Worm (Caenorhabditis elegans) whole organism, young adult: ENCODE measurements around the gene Y46G5A.15.

Experiments
- D2030.7 ChIP-seq: fragments of 200-800 bp; sonication (Bioruptor generic); IDR thresholded peaks from 2 replicates; pipeline ENCODE4 v1.3.6; 2022; ENCODE audit warnings: missing genetic modification reagents, missing genetic modification characterization, missing compliant biosample characterization
- ceh-91 ChIP-seq: fragments of 200-800 bp; sonication (Bioruptor generic); IDR thresholded peaks from 2 replicates; pipeline ENCODE4 v1.3.6; 2022; ENCODE audit warnings: missing genetic modification reagents, missing genetic modification characterization, missing compliant biosample characterization
- lin-35 ChIP-seq, 3 experiments: fragments of 150-350 bp in 2 of 3; sonication (generic microtip) in 1 of 3; optimal IDR thresholded peaks; 2 replicates each; lab custom pipeline; 2014 to 2018; ENCODE audit warnings: missing biosample characterization in 3 of 3, missing genetic modification characterization in 3 of 3, missing genetic modification reagents in 3 of 3
- tlf-1 ChIP-seq: fragments of 200-800 bp; sonication (Bioruptor generic); optimal IDR thresholded peaks from 2 replicates; lab custom pipeline; 2018; ENCODE audit warnings: mild to moderate bottlenecking, missing genetic modification characterization, missing compliant biosample characterization
- ztf-18 ChIP-seq: sonication (generic microtip); optimal IDR thresholded peaks from 2 replicates; lab custom pipeline; 2016; ENCODE audit warnings: missing genotype, mild to moderate bottlenecking, missing genetic modification characterization, missing compliant biosample characterization
- ztf-28 ChIP-seq: fragments of 200-800 bp; sonication (Bioruptor generic); IDR thresholded peaks from 2 replicates; pipeline ENCODE4 v1.3.6; 2022; ENCODE audit warnings: missing genetic modification reagents, missing genetic modification characterization, missing compliant biosample characterization

DNA sequence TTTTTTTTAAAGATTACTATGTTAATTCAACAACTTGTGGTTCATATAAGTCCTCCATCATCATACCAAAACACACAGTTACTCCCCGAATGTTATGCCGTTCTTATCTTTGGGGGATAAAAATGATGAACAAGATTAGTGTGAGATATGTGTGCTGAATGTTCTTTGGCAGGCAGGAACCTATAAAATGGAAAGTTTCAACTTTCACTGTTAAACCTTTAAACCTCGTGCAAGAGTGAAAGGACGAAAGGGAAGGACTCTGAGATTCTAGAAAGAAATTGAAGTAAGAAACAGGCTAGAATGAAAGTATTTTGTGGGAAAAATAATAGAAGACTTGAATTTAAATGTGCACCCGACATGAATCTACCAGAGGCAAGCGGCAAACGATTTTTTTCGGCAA, 34.8 kb upstream of the Y46G5A.15 start:
- TF ChIP-seq D2030.7 (GFP tag; lab: Robert Waterston, UW) (no peak), ztf-18 (no peak), ceh-91 (GFP tag; lab: Robert Waterston, UW) (no peak), ztf-28 (GFP tag; lab: Robert Waterston, UW) (no peak), lin-35 (GFP tag; optimal IDR thresholded peaks at IDR 0.05; lab: Kevin White, UChicago) (no peak), tlf-1 (no peak)
